Fruit fly (Drosophila melanogaster) whole organism, embryonic: ENCODE measurements around the gene CG17249.

Experiments used
- Bgb ChIP-seq: fragments of 200-800 bp; sonication (Bioruptor generic); IDR thresholded peaks from 2 replicates; pipeline ENCODE4 v1.3.6; 2022; ENCODE audit warnings: missing biosample characterization, missing genetic modification characterization; ENCODE audit not compliant: partially characterized antibody
- CG11093 ChIP-seq: fragments of 200-800 bp; sonication (Bioruptor generic); IDR thresholded peaks from 3 replicates; pipeline ENCODE4 v1.3.6; 2022; ENCODE audit warnings: missing biosample characterization, missing genetic modification characterization
- CG12071 ChIP-seq: fragments of 200-800 bp; sonication (Bioruptor generic); optimal IDR thresholded peaks from 3 replicates; lab custom pipeline; 2018; ENCODE audit warnings: missing biosample characterization, mild to moderate bottlenecking, missing genetic modification characterization
- CG12155 ChIP-seq: fragments of 200-800 bp; sonication (Bioruptor generic); optimal IDR thresholded peaks from 3 replicates; lab custom pipeline; 2016; ENCODE audit warnings: missing biosample characterization, missing genetic modification characterization
- CG12299 ChIP-seq: fragments of 200-800 bp; sonication (Bioruptor generic); optimal IDR thresholded peaks from 2 replicates; lab custom pipeline; 2018; ENCODE audit warnings: missing biosample characterization, mild to moderate bottlenecking, missing genetic modification characterization
- CG13123 ChIP-seq: fragments of 200-800 bp; sonication (Bioruptor generic); optimal IDR thresholded peaks from 2 replicates; lab custom pipeline; 2016; ENCODE audit warnings: missing biosample characterization, missing genetic modification characterization
- CG13424 ChIP-seq: fragments of 200-800 bp; sonication (Bioruptor generic); optimal IDR thresholded peaks from 2 replicates; lab custom pipeline; 2019; ENCODE audit warnings: missing biosample characterization, mild to moderate bottlenecking, missing genetic modification characterization, moderate library complexity
- CG1529 ChIP-seq: fragments of 200-800 bp; sonication (Bioruptor generic); optimal IDR thresholded peaks from 3 replicates; lab custom pipeline; 2018; ENCODE audit warnings: missing biosample characterization, missing genetic modification characterization
- CG17385 ChIP-seq: fragments of 200-800 bp; sonication (Bioruptor generic); optimal IDR thresholded peaks from 3 replicates; lab custom pipeline; 2018; ENCODE audit warnings: missing biosample characterization, mild to moderate bottlenecking, missing genetic modification characterization
- CG18619 ChIP-seq: fragments of 200-800 bp; sonication (Bioruptor generic); optimal IDR thresholded peaks from 3 replicates; lab custom pipeline; 2017; ENCODE audit warnings: missing biosample characterization, mild to moderate bottlenecking, missing genetic modification characterization
- CG3065 ChIP-seq: fragments of 200-800 bp; sonication (Bioruptor generic); optimal IDR thresholded peaks from 2 replicates; lab custom pipeline; 2016; ENCODE audit warnings: missing biosample characterization, missing genetic modification characterization
- CG32532 ChIP-seq: fragments of 200-800 bp; sonication (Bioruptor generic); IDR thresholded peaks from 2 replicates; pipeline ENCODE4 v1.3.6; 2022; ENCODE audit warnings: missing biosample characterization, missing genetic modification characterization
- CG4820 ChIP-seq: fragments of 200-800 bp; sonication (Bioruptor generic); optimal IDR thresholded peaks from 3 replicates; lab custom pipeline; 2016; ENCODE audit warnings: missing biosample characterization, missing genetic modification characterization
- CG7372 ChIP-seq: fragments of 200-800 bp; sonication (Bioruptor generic); IDR thresholded peaks from 2 replicates; pipeline ENCODE4 v1.3.6; 2022; ENCODE audit warnings: missing biosample characterization, missing genetic modification characterization
- CG7839 ChIP-seq: fragments of 200-800 bp; sonication (Bioruptor generic); optimal IDR thresholded peaks from 3 replicates; lab custom pipeline; 2018; ENCODE audit warnings: missing biosample characterization, mild to moderate bottlenecking, missing genetic modification characterization, moderate library complexity
- CG8924 ChIP-seq: fragments of 200-800 bp; optimal IDR thresholded peaks from 3 replicates; lab custom pipeline; 2019; ENCODE audit warnings: missing biosample characterization, mild to moderate bottlenecking, missing genetic modification characterization, moderate library complexity
- CG9609 ChIP-seq: fragments of 200-800 bp; sonication (Bioruptor generic); optimal IDR thresholded peaks from 3 replicates; lab custom pipeline; 2016; ENCODE audit warnings: missing biosample characterization, missing genetic modification characterization
- CTCF ChIP-seq: fragments of 200-800 bp; sonication (Bioruptor generic); optimal IDR thresholded peaks from 2 replicates; lab custom pipeline; 2017; ENCODE audit warnings: missing biosample characterization, mild to moderate bottlenecking, missing genetic modification characterization, moderate library complexity
- Dip3 ChIP-seq: fragments of 200-800 bp; sonication (Bioruptor generic); optimal IDR thresholded peaks from 3 replicates; lab custom pipeline; 2016; ENCODE audit warnings: missing biosample characterization, missing genetic modification characterization
- Dref ChIP-seq: fragments of 200-800 bp; sonication (Bioruptor generic); IDR thresholded peaks from 2 replicates; pipeline ENCODE4 v1.3.6; 2022; ENCODE audit warnings: missing biosample characterization, missing genetic modification characterization
- HLH3B ChIP-seq: fragments of 200-800 bp; sonication (Bioruptor generic); IDR thresholded peaks from 2 replicates; pipeline ENCODE4 v1.3.6; 2022; ENCODE audit warnings: missing biosample characterization, missing genetic modification characterization
- Max ChIP-seq: fragments of 200-800 bp; sonication (Bioruptor generic); optimal IDR thresholded peaks from 2 replicates; lab custom pipeline; 2016; ENCODE audit warnings: missing biosample characterization, mild to moderate bottlenecking, missing genetic modification characterization
- Nf-YC ChIP-seq: fragments of 200-800 bp; optimal IDR thresholded peaks from 3 replicates; lab custom pipeline; 2019; ENCODE audit warnings: missing biosample characterization, mild to moderate bottlenecking, missing genetic modification characterization, moderate library complexity
- Opbp ChIP-seq: fragments of 200-800 bp; sonication (Bioruptor generic); IDR thresholded peaks from 3 replicates; pipeline ENCODE4 v1.3.6; 2022; ENCODE audit warnings: missing biosample characterization, missing genetic modification characterization; ENCODE audit not compliant: partially characterized antibody
- Sry-β ChIP-seq: fragments of 200-800 bp; sonication (Bioruptor generic); optimal IDR thresholded peaks from 2 replicates; lab custom pipeline; 2018; ENCODE audit warnings: missing biosample characterization, mild to moderate bottlenecking, missing genetic modification characterization, moderate library complexity
- Stat92E ChIP-seq, 3 experiments: fragments of >200 bp in 2 of 3; fragments of 200-800 bp in 1 of 3; sonication (Bioruptor generic) in 1 of 3; optimal IDR thresholded peaks; 2 replicates each; lab custom pipeline; 2017 to 2019; ENCODE audit warnings: missing biosample characterization in 3 of 3, missing genetic modification characterization in 3 of 3, mild to moderate bottlenecking in 1 of 3, moderate library complexity in 1 of 3
- TFAM ChIP-seq: fragments of 200-800 bp; sonication (Bioruptor generic); optimal IDR thresholded peaks from 2 replicates; lab custom pipeline; 2017; ENCODE audit warnings: missing biosample characterization, missing genetic modification characterization, inconsistent platforms
- Taf1 ChIP-seq: fragments of 200-800 bp; sonication (Bioruptor generic); IDR thresholded peaks from 2 replicates; pipeline ENCODE4 v1.3.6; 2022; ENCODE audit warnings: missing biosample characterization, missing genetic modification characterization
- Trl ChIP-seq, 3 experiments: fragments of >200 bp in 2 of 3; fragments of 200-800 bp in 1 of 3; sonication (Bioruptor generic) in 1 of 3; optimal IDR thresholded peaks; 2 replicates in 1 of 3; 3 replicates in 2 of 3; lab custom pipeline; 2016 to 2017; ENCODE audit warnings: missing biosample characterization in 1 of 3, missing genetic modification characterization in 1 of 3
- Usf ChIP-seq: fragments of 200-800 bp; sonication (Bioruptor generic); optimal IDR thresholded peaks from 2 replicates; lab custom pipeline; 2017; ENCODE audit warnings: missing genotype, missing biosample characterization, missing genetic modification characterization
- ab ChIP-seq: fragments of 200-800 bp; sonication (Bioruptor generic); optimal IDR thresholded peaks from 2 replicates; lab custom pipeline; 2016; ENCODE audit warnings: missing biosample characterization, missing genetic modification characterization
- ash1 ChIP-seq: fragments of 200-800 bp; sonication (Bioruptor generic); optimal IDR thresholded peaks from 2 replicates; lab custom pipeline; 2018; ENCODE audit warnings: missing biosample characterization, mild to moderate bottlenecking, missing genetic modification characterization
- br ChIP-seq: fragments of >200 bp; optimal IDR thresholded peaks from 2 replicates; lab custom pipeline; 2017
- caup ChIP-seq: fragments of 200-800 bp; sonication (Bioruptor generic); optimal IDR thresholded peaks from 3 replicates; lab custom pipeline; 2017; ENCODE audit warnings: missing biosample characterization, mild to moderate bottlenecking, missing genetic modification characterization, moderate library complexity; ENCODE audit not compliant: severe bottlenecking
- dan ChIP-seq: fragments of 200-800 bp; sonication (Bioruptor generic); IDR thresholded peaks from 2 replicates; pipeline ENCODE4 v1.3.6; 2022; ENCODE audit warnings: missing biosample characterization, missing genetic modification characterization
- esg ChIP-seq: fragments of 200-800 bp; sonication (Bioruptor generic); conservative IDR thresholded peaks from 2 replicates; pipeline ENCODE4 v1.3.6; 2022; ENCODE audit warnings: missing biosample characterization, missing genetic modification characterization
- gro ChIP-seq: fragments of 200-800 bp; sonication (Bioruptor generic); optimal IDR thresholded peaks from 2 replicates; lab custom pipeline; 2016; ENCODE audit warnings: missing biosample characterization, missing genetic modification characterization
- hb ChIP-seq: fragments of 200-800 bp; sonication (Bioruptor generic); IDR thresholded peaks from 3 replicates; pipeline ENCODE4 v1.3.6; 2022; ENCODE audit warnings: missing biosample characterization, missing genetic modification characterization; ENCODE audit not compliant: partially characterized antibody
- ind ChIP-seq: fragments of 200-800 bp; sonication (Bioruptor generic); optimal IDR thresholded peaks from 3 replicates; lab custom pipeline; 2016; ENCODE audit warnings: missing biosample characterization, missing genetic modification characterization
- kay ChIP-seq: fragments of 200-800 bp; sonication (Bioruptor generic); optimal IDR thresholded peaks from 2 replicates; lab custom pipeline; 2016; ENCODE audit warnings: missing biosample characterization, missing genetic modification characterization
- knrl ChIP-seq: fragments of 200-800 bp; sonication (Bioruptor generic); IDR thresholded peaks from 3 replicates; pipeline ENCODE4 v1.3.6; 2022; ENCODE audit warnings: missing biosample characterization, missing genetic modification characterization; ENCODE audit not compliant: partially characterized antibody
- odd ChIP-seq: fragments of 200-800 bp; sonication (Bioruptor generic); optimal IDR thresholded peaks from 2 replicates; lab custom pipeline; 2017; ENCODE audit warnings: missing biosample characterization, mild to moderate bottlenecking, missing genetic modification characterization
- otp ChIP-seq: fragments of 200-800 bp; sonication (Bioruptor generic); IDR thresholded peaks from 3 replicates; pipeline ENCODE4, ENCODE4 v1.3.6; 2022; ENCODE audit warnings: missing biosample characterization, missing genetic modification characterization
- p53 ChIP-seq: fragments of 200-800 bp; sonication (Bioruptor generic); optimal IDR thresholded peaks from 2 replicates; lab custom pipeline; 2016; ENCODE audit warnings: missing biosample characterization, missing genetic modification characterization
- peb ChIP-seq: fragments of 200-800 bp; sonication (Bioruptor generic); IDR thresholded peaks from 2 replicates; pipeline ENCODE4 v1.3.6; 2022; ENCODE audit warnings: missing biosample characterization, missing genetic modification characterization
- pfk ChIP-seq: fragments of 200-800 bp; sonication (Bioruptor generic); optimal IDR thresholded peaks from 2 replicates; lab custom pipeline; 2018; ENCODE audit warnings: missing biosample characterization, mild to moderate bottlenecking, missing genetic modification characterization, moderate library complexity
- shn ChIP-seq: fragments of 200-800 bp; sonication (Bioruptor generic); optimal IDR thresholded peaks from 3 replicates; lab custom pipeline; 2016; ENCODE audit warnings: missing biosample characterization, missing genetic modification characterization
- usp ChIP-seq: fragments of >200 bp; optimal IDR thresholded peaks from 2 replicates; lab custom pipeline; 2017; ENCODE audit warnings: missing biosample characterization, missing genetic modification characterization
- wdn ChIP-seq: fragments of 200-800 bp; sonication (Bioruptor generic); IDR thresholded peaks from 2 replicates; pipeline ENCODE4 v1.3.6; 2022; ENCODE audit warnings: missing biosample characterization, missing genetic modification characterization
- zfh1 ChIP-seq: fragments of 200-800 bp; sonication (Bioruptor generic); IDR thresholded peaks from 3 replicates; pipeline ENCODE4 v1.3.6; 2022; ENCODE audit warnings: missing biosample characterization, missing genetic modification characterization

The CG17249 gene

dm6 chr3L:1639185-1639812 is 8.0 kb downstream of the CG17249 start, which contains the start of the genes Mettl2 and Bgb (continued):
- TF ChIP-seq Nf-YC (tag; lab: Kevin White, UChicago) (peak; percentile 62), ash1 (GFP tag; lab: Kevin White, UChicago) (no peak), CG9609 (GFP tag; lab: Kevin White, UChicago) (peak; percentile 81), CG13424 (tag; lab: Kevin White, UChicago) (peak; percentile 76), CG4820 (peak; percentile 80), CG8924 (tag; lab: Kevin White, UChicago) (peak; percentile 60), zfh1 (GFP tag; lab: Robert Waterston, UW) (peak; percentile 84), CG7839 (tag; lab: Kevin White, UChicago) (peak; percentile 84), peb (peak; percentile 38; the same call in 1 of the 2 replicates), otp (0 out of 3 replicates have a peak, but pooled peaks have one; percentile 34), CG3065 (GFP tag; lab: Kevin White, UChicago) (peak; percentile 0), hb (GFP tag; lab: Robert Waterston, UW) (peak; percentile 59; the same call in 1 of the 3 replicates), Dref (no peak), shn (GFP tag; lab: Kevin White, UChicago) (peak; percentile 77), Taf1 (GFP tag; lab: Robert Waterston, UW) (peak; percentile 73), Max (peak; percentile 60), CG12071 (GFP tag; lab: Kevin White, UChicago) (no peak), CTCF (GFP tag; lab: Kevin White, UChicago) (no peak), CG12155 (GFP tag; lab: Kevin White, UChicago) (peak; percentile 81), Dip3 (GFP tag; lab: Kevin White, UChicago) (peak; percentile 80), br (no peak), Stat92E (GFP tag; optimal IDR thresholded peaks at IDR 0.05; lab: Kevin White, UChicago) (no peak), CG13123 (GFP tag; lab: Kevin White, UChicago) (peak; percentile 50), Sry-β (GFP tag; lab: Kevin White, UChicago) (peak; percentile 30), usp (GFP tag; lab: Kevin White, UChicago) (no peak), Bgb (GFP tag; lab: Robert Waterston, UW) (peak; percentile 88), CG7372 (GFP tag; lab: Robert Waterston, UW) (peak; percentile 83), pfk (GFP tag; lab: Kevin White, UChicago) (no peak), ind (peak; percentile 90), knrl (GFP tag; lab: Robert Waterston, UW) (peak; percentile 87), p53 (peak; percentile 18), esg (GFP tag; lab: Robert Waterston, UW) (peak; percentile 78), dan (GFP tag; lab: Robert Waterston, UW) (peak; percentile 40; the same call in 1 of the 2 replicates), HLH3B (GFP tag; lab: Robert Waterston, UW) (peak; percentile 72), TFAM (GFP tag; lab: Kevin White, UChicago) (no peak), gro (GFP tag; lab: Kevin White, UChicago) (peak; percentile 81), caup (GFP tag; lab: Kevin White, UChicago) (peak; percentile 53), CG12299 (tag; lab: Kevin White, UChicago) (no peak), CG11093 (peak; percentile 49; the same call in 1 of the 3 replicates), odd (GFP tag; lab: Kevin White, UChicago) (no peak), Trl (optimal IDR thresholded peaks at IDR 0.05; lab: Kevin White, UChicago) (peak in 1 of 2 experiments; percentile 9), Trl (GFP tag; optimal IDR thresholded peaks at IDR 0.05; lab: Kevin White, UChicago) (peak; percentile 83), kay (GFP tag; lab: Kevin White, UChicago) (peak; percentile 74), ab (peak; percentile 49), CG1529 (GFP tag; lab: Kevin White, UChicago) (peak; percentile 6), wdn (GFP tag; lab: Robert Waterston, UW) (peak; percentile 59; the same call in 1 of the 2 replicates), CG17385 (GFP tag; lab: Kevin White, UChicago) (no peak), CG18619 (GFP tag; lab: Kevin White, UChicago) (peak; percentile 56), Opbp (GFP tag; lab: Robert Waterston, UW) (peak; percentile 62; the same call in 2 of the 3 replicates), CG32532 (GFP tag; lab: Robert Waterston, UW) (peak; percentile 83), Usf (GFP tag; lab: Kevin White, UChicago) (peak; percentile 52)
